Worm (Caenorhabditis elegans): ENCODE data around the gene M57.1.

M57.1 gene

ce11 chrIV:3515412-3516046 is 16.7 kb upstream of the M57.1 start (continued):
- TF ChIP-seq tlf-1 (GFP tag; optimal IDR thresholded peaks at IDR 0.05), result no peak
- no peak for TF ChIP-seq ceh-40 (GFP tag; IDR thresholded peaks at IDR 0.05)
- no peak for TF ChIP-seq sptf-2 (GFP tag; optimal IDR thresholded peaks at IDR 0.05)
- peak; percentile 17 for TF ChIP-seq tbp1 (GFP tag; optimal IDR thresholded peaks at IDR 0.05)
- peak; percentile 74 for TF ChIP-seq attf-5 (GFP tag; optimal IDR thresholded peaks at IDR 0.05)
- TF ChIP-seq lin-54 (GFP tag; optimal IDR thresholded peaks at IDR 0.05), result no peak
- no peak for TF ChIP-seq Y56A3A.18 (GFP tag; IDR thresholded peaks at IDR 0.05)

- TF ChIP-seq F33H1.4 (GFP tag; IDR thresholded peaks at IDR 0.05) (no peak), mcd-1 (GFP tag; IDR thresholded peaks at IDR 0.05) (no peak), zfh-2 (GFP tag; conservative IDR thresholded peaks at IDR 0.05) (no peak), Y79H2A.3 (GFP tag; conservative IDR thresholded peaks at IDR 0.05) (no peak), nhr-27 (tag; optimal IDR thresholded peaks at IDR 0.05) (no peak), attf-6 (GFP tag; IDR thresholded peaks at IDR 0.05) (no peak), F39B2.1 (GFP tag; IDR thresholded peaks at IDR 0.05) (no peak), athp-1 (tag; optimal IDR thresholded peaks at IDR 0.05) (no peak), chd-7 (tag; optimal IDR thresholded peaks at IDR 0.05) (no peak), somi-1 (GFP tag; optimal IDR thresholded peaks at IDR 0.05) (no peak)
These were observed 15.7 kb upstream of the M57.1 start, which contains the start of gene unc-33 for ce11 chrIV:3516586-3516985. Gene unc-33, plus strand, starts transcription at chrIV:3516886.

ce11 chrIV:3517582-3517981 is 14.7 kb upstream of the M57.1 start:
- TF ChIP-seq snpc-1.1 (tag; optimal IDR thresholded peaks at IDR 0.05; ENCODE audit: insufficient read depth) (peak; percentile 43), F39B2.1 (GFP tag; IDR thresholded peaks at IDR 0.05) (no peak), ceh-91 (GFP tag; IDR thresholded peaks at IDR 0.05) (0 out of 2 replicates have a peak, but pooled peaks have one; percentile 24), madf-6 (GFP tag; IDR thresholded peaks at IDR 0.05) (peak; percentile 83), die-1 (tag; optimal IDR thresholded peaks at IDR 0.05) (no peak), lir-1 (GFP tag; conservative IDR thresholded peaks at IDR 0.05) (no peak), rpc-1 (optimal IDR thresholded peaks at IDR 0.05) (no peak), rpc-1 (tag; optimal IDR thresholded peaks at IDR 0.05) (no peak), lin-54 (GFP tag; optimal IDR thresholded peaks at IDR 0.05) (peak; percentile 21), F33H1.4 (GFP tag; IDR thresholded peaks at IDR 0.05) (peak; percentile 88), repo-1 (tag; optimal IDR thresholded peaks at IDR 0.05) (no peak), egrh-3 (GFP tag; IDR thresholded peaks at IDR 0.05) (no peak), xnd-1 (tag; optimal IDR thresholded peaks at IDR 0.05) (peak; percentile 84), him-1 (tag; optimal IDR thresholded peaks at IDR 0.05) (no peak), ama-1 (optimal IDR thresholded peaks at IDR 0.05) (no peak), ama-1 (GFP tag; optimal IDR thresholded peaks at IDR 0.05) (no peak), B0035.1 (tag; optimal IDR thresholded peaks at IDR 0.05) (no peak), nfya-1 (tag; optimal IDR thresholded peaks at IDR 0.05; ENCODE audit: borderline replicate concordance, insufficient read depth) (no peak), let-607 (tag; optimal IDR thresholded peaks at IDR 0.05) (no peak), snpc-1.3 (tag; optimal IDR thresholded peaks at IDR 0.05; ENCODE audit: insufficient read depth) (peak; percentile 56), madf-8 (GFP tag; conservative IDR thresholded peaks at IDR 0.05) (peak; percentile 53; the same call in 1 of the 2 replicates), lsl-1 (GFP tag; optimal IDR thresholded peaks at IDR 0.05) (peak; percentile 96)
